Worm (Caenorhabditis elegans): ENCODE results near the gene H24K24.2.

Gene H24K24.2

DNA sequence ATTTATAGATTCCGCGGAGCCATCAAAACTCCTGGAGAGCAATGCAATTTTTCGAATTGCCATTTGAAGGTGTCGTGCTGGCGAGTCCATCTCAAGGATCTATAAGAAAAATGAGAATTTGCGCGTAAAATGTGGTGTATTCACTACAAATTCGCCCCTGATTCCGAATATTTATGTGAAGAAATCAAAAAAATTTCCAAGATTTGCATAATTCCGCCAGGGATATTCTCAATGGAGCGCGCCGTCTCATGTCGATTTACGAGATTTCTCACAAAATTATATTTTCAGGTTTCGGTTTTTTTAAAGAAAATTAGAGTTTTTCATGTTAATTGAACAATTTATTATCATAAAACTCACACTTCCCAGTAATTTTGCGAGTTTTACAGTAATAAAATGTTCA lies 32.2 kb downstream of the H24K24.2 start, which contains the start of gene Y50D4C.6:
TSS of gene Y50D4C.6 (minus strand) at position 101 of the 400 bp plus-strand sequence.
- TF ChIP-seq nhr-48 (tag; optimal IDR thresholded peaks at IDR 0.05), result no peak
- no peak for TF ChIP-seq tra-1 (GFP tag; IDR thresholded peaks at IDR 0.05)
- TF ChIP-seq aly-2 (tag; optimal IDR thresholded peaks at IDR 0.05), result no peak
- no peak for TF ChIP-seq dve-1 (tag; optimal IDR thresholded peaks at IDR 0.05; ENCODE audit: insufficient read depth)

DNA sequence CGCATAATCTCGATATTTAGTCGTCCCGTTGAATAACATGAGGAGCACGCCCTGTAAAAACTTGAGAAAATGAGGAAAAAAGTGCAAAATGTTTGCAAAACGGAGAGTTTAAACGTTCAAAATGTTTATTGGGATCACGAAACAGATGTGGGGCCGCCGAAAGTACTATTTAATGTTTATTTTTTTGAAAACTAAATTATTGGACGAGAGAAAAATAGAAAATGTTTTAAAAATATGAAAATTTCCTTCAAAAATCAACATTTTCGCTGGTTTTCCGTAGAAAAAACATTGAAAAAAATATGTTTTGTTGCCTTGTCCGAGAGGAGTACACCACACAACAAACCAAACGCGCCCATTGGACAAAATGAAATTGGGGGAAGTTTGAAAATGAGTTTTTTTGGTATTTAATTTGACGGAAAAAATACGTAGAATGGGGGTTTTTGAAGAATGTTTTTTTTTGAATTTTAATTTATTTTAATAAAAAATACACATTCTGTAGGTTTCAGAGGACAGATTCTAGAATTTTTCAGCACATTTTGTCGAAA lies 47.2 kb downstream of the H24K24.2 start, which contains the start of gene sqv-6:
TSS of gene sqv-6 (minus strand) at position 51 of the 545 bp plus-strand sequence.
- TF ChIP-seq nhr-28 (tag; optimal IDR thresholded peaks at IDR 0.05), result peak; percentile 1
- no peak for TF ChIP-seq nhr-76 (tag; optimal IDR thresholded peaks at IDR 0.05)
- TF ChIP-seq dmd-9 (GFP tag; IDR thresholded peaks at IDR 0.05), result no peak
- no peak for TF ChIP-seq T20F7.1 (GFP tag; optimal IDR thresholded peaks at IDR 0.05)
- TF ChIP-seq snpc-1.2 (GFP tag; IDR thresholded peaks at IDR 0.05), result no peak
- no peak for TF ChIP-seq Y105C5A.15 (GFP tag; IDR thresholded peaks at IDR 0.05)
- TF ChIP-seq mep-1 (tag; optimal IDR thresholded peaks at IDR 0.05), result peak; percentile 45
- TF ChIP-seq cey-2 (tag; optimal IDR thresholded peaks at IDR 0.05; ENCODE audit: borderline replicate concordance, insufficient read depth), result no peak
- peak; percentile 26 for TF ChIP-seq dve-1 (tag; optimal IDR thresholded peaks at IDR 0.05; ENCODE audit: insufficient read depth)
- TF ChIP-seq zfp-3 (GFP tag; conservative IDR thresholded peaks at IDR 0.05), result no peak
- no peak for TF ChIP-seq zfp-2 (tag; optimal IDR thresholded peaks at IDR 0.05)
- TF ChIP-seq pha-4 (GFP tag; IDR thresholded peaks at IDR 0.05), result no peak
- no peak for TF ChIP-seq pha-4 (tag; optimal IDR thresholded peaks at IDR 0.05)
- TF ChIP-seq vab-7 (GFP tag; IDR thresholded peaks at IDR 0.05), result no peak
- TF ChIP-seq skn-1 (tag; optimal IDR thresholded peaks at IDR 0.05), result no peak
- TF ChIP-seq nhr-42 (GFP tag; IDR thresholded peaks at IDR 0.05), result no peak
- TF ChIP-seq attf-4 (tag; optimal IDR thresholded peaks at IDR 0.05), result no peak
- TF ChIP-seq saeg-2 (GFP tag; IDR thresholded peaks at IDR 0.05), result no peak
- no peak for TF ChIP-seq lin-29 (GFP tag; IDR thresholded peaks at IDR 0.05)
- TF ChIP-seq mdt-29 (GFP tag; IDR thresholded peaks at IDR 0.05), result no peak
- no peak for TF ChIP-seq hif-1 (tag; optimal IDR thresholded peaks at IDR 0.05)
- TF ChIP-seq tag-97 (GFP tag; IDR thresholded peaks at IDR 0.05), result no peak
- peak in 1 of 2 experiments; percentile 51 for TF ChIP-seq lsy-2 (tag; optimal IDR thresholded peaks at IDR 0.05)
- TF ChIP-seq Y5F2A.4 (GFP tag; optimal IDR thresholded peaks at IDR 0.05), result no peak
- TF ChIP-seq zip-2 (tag; optimal IDR thresholded peaks at IDR 0.05), result no peak
- TF ChIP-seq lin-38 (GFP tag; IDR thresholded peaks at IDR 0.05), result peak; percentile 31
- no peak for TF ChIP-seq aly-2 (tag; optimal IDR thresholded peaks at IDR 0.05)
- TF ChIP-seq dpl-1 (GFP tag; optimal IDR thresholded peaks at IDR 0.05), result peak; percentile 82
- TF ChIP-seq mxl-3 (GFP tag; optimal IDR thresholded peaks at IDR 0.05), result no peak
- no peak for TF ChIP-seq ZK546.5 (tag; optimal IDR thresholded peaks at IDR 0.05)
- TF ChIP-seq daf-16 (GFP tag; optimal IDR thresholded peaks at IDR 0.05), result no peak
- peak; percentile 42 for TF ChIP-seq daf-16 (tag; optimal IDR thresholded peaks at IDR 0.05)
- no peak for TF ChIP-seq duxl-1 (tag; optimal IDR thresholded peaks at IDR 0.05; ENCODE audit: poor library complexity)
- no peak for TF ChIP-seq nhr-111 (GFP tag; optimal IDR thresholded peaks at IDR 0.05)
- no peak for TF ChIP-seq ceh-28 (tag; optimal IDR thresholded peaks at IDR 0.05)
- TF ChIP-seq hlh-30 (tag; optimal IDR thresholded peaks at IDR 0.05; ENCODE audit: insufficient read depth), result peak; percentile 22
- TF ChIP-seq ceh-20 (GFP tag; IDR thresholded peaks at IDR 0.05), result no peak
- no peak for TF ChIP-seq F49E8.2 (tag; optimal IDR thresholded peaks at IDR 0.05; ENCODE audit: borderline replicate concordance)
- TF ChIP-seq dmd-6 (GFP tag; IDR thresholded peaks at IDR 0.05), result no peak
- TF ChIP-seq ceh-82 (tag; optimal IDR thresholded peaks at IDR 0.05), result no peak
- TF ChIP-seq zag-1 (tag; optimal IDR thresholded peaks at IDR 0.05), result no peak

All from whole organism, L4 larva.